Worm (Caenorhabditis elegans) whole organism, early embryonic: Measurements from ENCODE around the gene fmo-3.

ENCODE experiments used
- F13C5.2 ChIP-seq: sonication (generic microtip); optimal IDR thresholded peaks from 2 replicates; lab custom pipeline; 2017; ENCODE audit warnings: mild to moderate bottlenecking, missing genetic modification characterization, inconsistent platforms, missing compliant biosample characterization
- ama-1 ChIP-seq: fragments of 150-350 bp; optimal IDR thresholded peaks from 2 replicates; lab custom pipeline; 2014
- ceh-36 ChIP-seq: sonication (generic microtip); optimal IDR thresholded peaks from 2 replicates; lab custom pipeline; 2016; ENCODE audit warnings: missing genetic modification characterization, inconsistent platforms, missing compliant biosample characterization
- ets-7 ChIP-seq: sonication (generic microtip); optimal IDR thresholded peaks from 2 replicates; lab custom pipeline; 2016; ENCODE audit warnings: missing genotype, missing genetic modification characterization, missing compliant biosample characterization
- flt-1 ChIP-seq: fragments of 200-800 bp; sonication (Bioruptor generic); IDR thresholded peaks from 2 replicates; pipeline ENCODE4 v1.3.6; 2022; ENCODE audit warnings: missing genetic modification characterization, missing compliant biosample characterization
- hmbx-1 ChIP-seq: sonication (generic microtip); optimal IDR thresholded peaks from 2 replicates; lab custom pipeline; 2016; ENCODE audit warnings: mild to moderate bottlenecking, missing genetic modification characterization, missing compliant biosample characterization
- hnd-1 ChIP-seq: sonication (generic microtip); optimal IDR thresholded peaks from 2 replicates; lab custom pipeline; 2016; ENCODE audit warnings: missing genetic modification characterization, missing compliant biosample characterization
- pes-1 ChIP-seq: fragments of 200-800 bp; sonication (Bioruptor generic); IDR thresholded peaks from 2 replicates; pipeline ENCODE4 v1.3.6; 2022; ENCODE audit warnings: missing genetic modification reagents, missing genetic modification characterization, missing compliant biosample characterization
- scrt-1 ChIP-seq: fragments of 200-800 bp; sonication (Bioruptor generic); IDR thresholded peaks from 2 replicates; pipeline ENCODE4 v1.3.6; 2022; ENCODE audit warnings: missing genetic modification characterization, missing compliant biosample characterization
- sea-1 ChIP-seq: fragments of 200-800 bp; sonication (Bioruptor generic); conservative IDR thresholded peaks from 2 replicates; pipeline ENCODE4 v1.3.6; 2022; ENCODE audit warnings: missing genetic modification characterization, missing compliant biosample characterization
- tbx-37 ChIP-seq: fragments of 200-800 bp; sonication (Bioruptor generic); conservative IDR thresholded peaks from 2 replicates; pipeline ENCODE4 v1.3.6; 2022; ENCODE audit warnings: missing genetic modification reagents, missing genetic modification characterization, missing compliant biosample characterization
- tra-4 ChIP-seq: sonication (generic microtip); optimal IDR thresholded peaks from 2 replicates; lab custom pipeline; 2017; ENCODE audit warnings: missing genetic modification characterization, missing compliant biosample characterization

ce11 chrIII:10736322-10736985, 42.0 kb downstream of the fmo-3 start:
- no peak for TF ChIP-seq ceh-36 (tag; lab: Kevin White, UChicago)
- TF ChIP-seq flt-1 (GFP tag; lab: Robert Waterston, UW) = no peak
- TF ChIP-seq ets-7 = no peak
- no peak for TF ChIP-seq sea-1 (GFP tag; lab: Robert Waterston, UW)
- no peak for TF ChIP-seq tbx-37 (GFP tag; lab: Robert Waterston, UW)
- TF ChIP-seq hnd-1 = no peak
- no peak for TF ChIP-seq tra-4 (tag; lab: Kevin White, UChicago)
- TF ChIP-seq hmbx-1 (tag; lab: Kevin White, UChicago) = no peak
- no peak for TF ChIP-seq pes-1 (GFP tag; lab: Robert Waterston, UW)
- TF ChIP-seq ama-1 (lab: Kevin White, UChicago) = no peak
- TF ChIP-seq F13C5.2 (tag; lab: Kevin White, UChicago) = no peak
- no peak for TF ChIP-seq scrt-1 (GFP tag; lab: Robert Waterston, UW)
